Worm (Caenorhabditis elegans) whole organism, L1 larva: Measurements from ENCODE around the gene F42A6.2.

Experiments used
- F16B12.6 ChIP-seq: fragments of 150-350 bp; optimal IDR thresholded peaks from 2 replicates; lab custom pipeline; 2014; ENCODE audit warnings: missing biosample characterization, missing genetic modification characterization
- aha-1 ChIP-seq: fragments of 150-350 bp; optimal IDR thresholded peaks from 2 replicates; lab custom pipeline; 2014; ENCODE audit warnings: missing biosample characterization, missing genetic modification characterization
- alr-1 ChIP-seq: fragments of 200-800 bp; sonication (Bioruptor generic); optimal IDR thresholded peaks from 2 replicates; lab custom pipeline; 2018; ENCODE audit warnings: borderline replicate concordance, mild to moderate bottlenecking, missing genetic modification characterization, missing compliant biosample characterization
- aly-2 ChIP-seq: fragments of 150-350 bp; optimal IDR thresholded peaks from 2 replicates; lab custom pipeline; 2014; ENCODE audit warnings: missing biosample characterization, missing genetic modification characterization
- blmp-1 ChIP-seq: fragments of 150-350 bp; optimal IDR thresholded peaks from 2 replicates; lab custom pipeline; 2014; ENCODE audit warnings: missing biosample characterization, missing genetic modification characterization
- ceh-63 ChIP-seq: fragments of 200-800 bp; sonication (Bioruptor generic); optimal IDR thresholded peaks from 2 replicates; lab custom pipeline; 2018; ENCODE audit warnings: mild to moderate bottlenecking, missing genetic modification characterization, missing compliant biosample characterization
- ceh-88 ChIP-seq: fragments of 200-800 bp; sonication (Bioruptor generic); IDR thresholded peaks from 2 replicates; pipeline ENCODE4 v1.3.6; 2022; ENCODE audit warnings: missing genetic modification characterization, missing compliant biosample characterization
- efl-1 ChIP-seq, 4 experiments: fragments of 150-350 bp; optimal IDR thresholded peaks in 3 of 4; peaks in 1 of 4; 1 replicate in 1 of 4; 2 replicates in 3 of 4; lab custom pipeline; 2014; ENCODE audit warnings: missing biosample characterization in 2 of 4, missing genetic modification characterization in 2 of 4, missing genetic modification reagents in 2 of 4
- egl-13 ChIP-seq: sonication (generic microtip); optimal IDR thresholded peaks from 2 replicates; lab custom pipeline; 2016; ENCODE audit warnings: missing genotype, missing genetic modification reagents, missing genetic modification characterization, missing compliant biosample characterization
- egl-27 ChIP-seq, 2 experiments: fragments of 150-350 bp in 1 of 2; sonication (generic microtip); optimal IDR thresholded peaks; 3 replicates each; lab custom pipeline; 2017 to 2018; ENCODE audit warnings: missing biosample characterization in 2 of 2, missing genetic modification characterization in 2 of 2, missing genetic modification reagents in 2 of 2
- elt-2 ChIP-seq: sonication (generic microtip); optimal IDR thresholded peaks from 2 replicates; lab custom pipeline; 2016; ENCODE audit warnings: missing genetic modification characterization, mild to moderate bottlenecking, inconsistent platforms, missing compliant biosample characterization, missing genetic modification reagents
- elt-3 ChIP-seq, 6 experiments: fragments of 150-350 bp in 1 of 6; sonication (generic microtip); optimal IDR thresholded peaks; 2 replicates each; lab custom pipeline; 2017 to 2018; ENCODE audit warnings: missing biosample characterization in 6 of 6, missing genetic modification characterization in 6 of 6, inconsistent platforms in 1 of 6
- ets-5 ChIP-seq: fragments of 200-800 bp; sonication (Bioruptor generic); IDR thresholded peaks from 2 replicates; pipeline ENCODE4 v1.3.6; 2022; ENCODE audit warnings: missing genetic modification characterization, missing compliant biosample characterization
- fkh-8 ChIP-seq: sonication (generic microtip); optimal IDR thresholded peaks from 2 replicates; lab custom pipeline; 2016; ENCODE audit warnings: mild to moderate bottlenecking, missing genetic modification characterization, missing compliant biosample characterization
- hlh-17 ChIP-seq: fragments of 200-800 bp; sonication (Bioruptor generic); optimal IDR thresholded peaks from 2 replicates; lab custom pipeline; 2018; ENCODE audit warnings: missing genetic modification characterization, mild to moderate bottlenecking, missing compliant biosample characterization, moderate library complexity, borderline replicate concordance
- hpl-2 ChIP-seq: fragments of 150-350 bp; optimal IDR thresholded peaks from 2 replicates; lab custom pipeline; 2014; ENCODE audit warnings: missing biosample characterization, missing genetic modification reagents, missing genetic modification characterization
- irx-1 ChIP-seq: sonication (generic microtip); optimal IDR thresholded peaks from 2 replicates; lab custom pipeline; 2016; ENCODE audit warnings: missing genetic modification characterization, missing compliant biosample characterization
- isw-1 ChIP-seq: fragments of 200-800 bp; sonication (Bioruptor generic); IDR thresholded peaks from 2 replicates; pipeline ENCODE4 v1.3.6; 2022; ENCODE audit warnings: missing genetic modification characterization, missing compliant biosample characterization
- lin-13 ChIP-seq: fragments of 150-350 bp; optimal IDR thresholded peaks from 2 replicates; lab custom pipeline; 2014; ENCODE audit warnings: missing biosample characterization, missing genetic modification reagents, missing genetic modification characterization
- lin-15B ChIP-seq: fragments of 150-350 bp; sonication (generic microtip); optimal IDR thresholded peaks from 3 replicates; lab custom pipeline; 2014; ENCODE audit warnings: missing biosample characterization, missing genetic modification characterization
- lin-35 ChIP-seq, 2 experiments: fragments of 150-350 bp; optimal IDR thresholded peaks; 2 replicates each; lab custom pipeline; 2014; ENCODE audit warnings: missing biosample characterization in 2 of 2, missing genetic modification characterization in 2 of 2, missing genetic modification reagents in 2 of 2
- lin-39 ChIP-seq: fragments of 150-350 bp; optimal IDR thresholded peaks from 2 replicates; lab custom pipeline; 2014; ENCODE audit warnings: missing biosample characterization, missing genetic modification reagents, missing genetic modification characterization
- lir-3 ChIP-seq: sonication (generic microtip); optimal IDR thresholded peaks from 2 replicates; lab custom pipeline; 2016; ENCODE audit warnings: mild to moderate bottlenecking, missing genetic modification characterization, moderate library complexity, missing compliant biosample characterization; ENCODE audit not compliant: poor library complexity
- mab-9 ChIP-seq: fragments of 200-800 bp; sonication (Bioruptor generic); IDR thresholded peaks from 2 replicates; pipeline ENCODE4 v1.3.6; 2022; ENCODE audit warnings: missing genetic modification reagents, missing genetic modification characterization, missing compliant biosample characterization
- mdl-1 ChIP-seq, 2 experiments: fragments of 150-350 bp; optimal IDR thresholded peaks; 2 replicates each; lab custom pipeline; 2014 to 2017; ENCODE audit warnings: missing biosample characterization in 2 of 2, missing genetic modification characterization in 2 of 2, inconsistent platforms in 1 of 2
- mef-2 ChIP-seq: fragments of 150-350 bp; optimal IDR thresholded peaks from 2 replicates; lab custom pipeline; 2014; ENCODE audit warnings: missing biosample characterization, missing genetic modification characterization
- nhr-12 ChIP-seq: sonication (generic microtip); optimal IDR thresholded peaks from 2 replicates; lab custom pipeline; 2017; ENCODE audit warnings: missing biosample characterization, missing genetic modification characterization
- nhr-28 ChIP-seq: fragments of 150-350 bp; optimal IDR thresholded peaks from 2 replicates; lab custom pipeline; 2014; ENCODE audit warnings: missing biosample characterization, missing genetic modification characterization
- nhr-71 ChIP-seq: sonication (generic microtip); optimal IDR thresholded peaks from 2 replicates; lab custom pipeline; 2016; ENCODE audit warnings: mild to moderate bottlenecking, missing genetic modification characterization, moderate library complexity, missing compliant biosample characterization
- nhr-77 ChIP-seq: fragments of 150-350 bp; optimal IDR thresholded peaks from 2 replicates; lab custom pipeline; 2014; ENCODE audit warnings: missing biosample characterization, missing genetic modification characterization
- nhr-84 ChIP-seq: sonication (generic microtip); optimal IDR thresholded peaks from 2 replicates; lab custom pipeline; 2017; ENCODE audit warnings: missing biosample characterization, missing genetic modification characterization
- nhr-85 ChIP-seq: sonication (generic microtip); peaks from one replicate; lab custom pipeline; 2016; ENCODE audit warnings: missing genetic modification characterization, inconsistent platforms, missing compliant biosample characterization
- pag-3 ChIP-seq: sonication (generic microtip); optimal IDR thresholded peaks from 2 replicates; lab custom pipeline; 2017; ENCODE audit warnings: missing genetic modification characterization, mild to moderate bottlenecking, missing compliant biosample characterization, antibody characterized with exemption, borderline replicate concordance; ENCODE audit not compliant: insufficient read depth
- pqm-1 ChIP-seq: sonication (generic microtip); optimal IDR thresholded peaks from 3 replicates; lab custom pipeline; 2017; ENCODE audit warnings: missing biosample characterization, missing genetic modification characterization
- rnt-1 ChIP-seq: sonication (generic microtip); optimal IDR thresholded peaks from 2 replicates; lab custom pipeline; 2016; ENCODE audit warnings: mild to moderate bottlenecking, missing genetic modification characterization, moderate library complexity, missing compliant biosample characterization
- skn-1 ChIP-seq: fragments of 150-350 bp; optimal IDR thresholded peaks from 2 replicates; lab custom pipeline; 2014; ENCODE audit warnings: missing biosample characterization, missing genetic modification characterization
- snpc-4 ChIP-seq: fragments of 150-350 bp; optimal IDR thresholded peaks from 2 replicates; lab custom pipeline; 2014; ENCODE audit warnings: missing biosample characterization, missing genetic modification characterization
- sox-4 ChIP-seq: sonication (generic microtip); optimal IDR thresholded peaks from 2 replicates; lab custom pipeline; 2016; ENCODE audit warnings: missing genetic modification characterization, missing compliant biosample characterization
- sptf-1 ChIP-seq: fragments of 150-350 bp; optimal IDR thresholded peaks from 2 replicates; lab custom pipeline; 2014; ENCODE audit warnings: missing biosample characterization, missing genetic modification characterization
- swsn-7 ChIP-seq: sonication (generic microtip); optimal IDR thresholded peaks from 2 replicates; lab custom pipeline; 2016; ENCODE audit warnings: missing genetic modification characterization, missing compliant biosample characterization
- tbx-2 ChIP-seq: sonication (generic microtip); optimal IDR thresholded peaks from 2 replicates; lab custom pipeline; 2016; ENCODE audit warnings: missing genetic modification characterization, missing compliant biosample characterization
- unc-130 ChIP-seq: fragments of 150-350 bp; optimal IDR thresholded peaks from 2 replicates; lab custom pipeline; 2017; ENCODE audit warnings: missing biosample characterization, missing genetic modification characterization, inconsistent platforms
- unc-30 ChIP-seq: sonication (generic microtip); optimal IDR thresholded peaks from 2 replicates; lab custom pipeline; 2017; ENCODE audit warnings: missing biosample characterization, missing genetic modification characterization
- unc-62 ChIP-seq: fragments of 150-350 bp; optimal IDR thresholded peaks from 2 replicates; lab custom pipeline; 2014; ENCODE audit warnings: missing biosample characterization, missing genetic modification reagents, missing genetic modification characterization
- unc-86 ChIP-seq: sonication (generic microtip); optimal IDR thresholded peaks from 2 replicates; lab custom pipeline; 2016; ENCODE audit warnings: missing genetic modification characterization, missing compliant biosample characterization
- unc-98 ChIP-seq: fragments of 200-800 bp; sonication (Bioruptor generic); IDR thresholded peaks from 2 replicates; pipeline ENCODE4 v1.3.6; 2022; ENCODE audit warnings: missing genetic modification characterization, missing compliant biosample characterization
- vab-15 ChIP-seq: sonication (generic microtip); optimal IDR thresholded peaks from 2 replicates; lab custom pipeline; 2017; ENCODE audit warnings: missing genotype, mild to moderate bottlenecking, missing genetic modification characterization, missing compliant biosample characterization
- zag-1 ChIP-seq: fragments of 150-350 bp; optimal IDR thresholded peaks from 2 replicates; lab custom pipeline; 2014; ENCODE audit warnings: missing biosample characterization, missing genetic modification characterization
- zip-4 ChIP-seq: fragments of 200-800 bp; sonication (Bioruptor generic); optimal IDR thresholded peaks from 2 replicates; lab custom pipeline; 2018; ENCODE audit warnings: mild to moderate bottlenecking, missing genetic modification characterization, moderate library complexity, missing compliant biosample characterization
- ztf-4 ChIP-seq: fragments of 150-350 bp; optimal IDR thresholded peaks from 2 replicates; lab custom pipeline; 2014; ENCODE audit warnings: missing biosample characterization, missing genetic modification characterization

The F42A6.2 gene

ce11 chrIV:3311243-3311642, 30.0 kb upstream of the F42A6.2 start, which contains the start of gene zip-11 (continued):
- TF ChIP-seq ceh-63 (GFP tag; lab: Kevin White, UChicago), result no peak
- TF ChIP-seq lin-39 (tag; lab: Kevin White, UChicago), result no peak
- TF ChIP-seq mef-2 (tag; lab: Kevin White, UChicago), result no peak
- no peak for TF ChIP-seq lir-3 (tag; lab: Kevin White, UChicago)
- TF ChIP-seq mdl-1 (tag; optimal IDR thresholded peaks at IDR 0.05; lab: Kevin White, UChicago), result peak in 1 of 2 experiments; percentile 17
- TF ChIP-seq efl-1 (optimal IDR thresholded peaks at IDR 0.05; lab: Kevin White, UChicago), result peak; percentile 69 to 79
- peak; percentile 59 to 96 for TF ChIP-seq efl-1 (GFP tag; optimal IDR thresholded peaks at IDR 0.05 in 1 of 2; lab: Kevin White, UChicago)
- TF ChIP-seq F16B12.6 (tag; lab: Kevin White, UChicago), result peak; percentile 40
- TF ChIP-seq lin-35 (GFP tag; optimal IDR thresholded peaks at IDR 0.05; lab: Kevin White, UChicago), result peak; percentile 35 to 47
- no peak for TF ChIP-seq elt-2 (tag; lab: Kevin White, UChicago)
- TF ChIP-seq nhr-71 (tag; lab: Kevin White, UChicago), result peak; percentile 84
- TF ChIP-seq pag-3 (tag; lab: Kevin White, UChicago), result no peak
- peak; percentile 72 for TF ChIP-seq tbx-2 (tag; lab: Kevin White, UChicago)
- TF ChIP-seq vab-15 (tag; lab: Kevin White, UChicago), result no peak
- TF ChIP-seq lin-13 (GFP tag; lab: Kevin White, UChicago), result no peak
- no peak for TF ChIP-seq zag-1
- TF ChIP-seq pqm-1 (tag; lab: Kevin White, UChicago), result no peak
- peak; percentile 33 for TF ChIP-seq irx-1 (tag; lab: Kevin White, UChicago)
- peak; percentile 12 for TF ChIP-seq fkh-8
- no peak for TF ChIP-seq aly-2
- no peak for TF ChIP-seq alr-1 (tag; lab: Kevin White, UChicago)
- TF ChIP-seq unc-86, result peak; percentile 22
- TF ChIP-seq elt-3 (tag; optimal IDR thresholded peaks at IDR 0.05; lab: Kevin White, UChicago), result peak in 2 of 6 experiments; percentile 34 to 39
- TF ChIP-seq nhr-77 (tag; lab: Kevin White, UChicago), result peak; percentile 16
- TF ChIP-seq unc-30 (tag; lab: Kevin White, UChicago), result no peak
- no peak for TF ChIP-seq ets-5 (GFP tag; lab: Robert Waterston, UW)
- TF ChIP-seq lin-15B (tag; lab: Kevin White, UChicago), result no peak
- no peak for TF ChIP-seq sptf-1 (tag; lab: Kevin White, UChicago)
- peak; percentile 62 for TF ChIP-seq nhr-85 (tag; lab: Kevin White, UChicago)
- TF ChIP-seq unc-98 (GFP tag; lab: Robert Waterston, UW), result peak; percentile 28; the same call in 1 of the 2 replicates
- TF ChIP-seq egl-13 (tag; lab: Kevin White, UChicago), result no peak
- peak; percentile 10 for TF ChIP-seq snpc-4 (tag; lab: Kevin White, UChicago)
- TF ChIP-seq rnt-1, result peak; percentile 91
- TF ChIP-seq nhr-28, result no peak
- TF ChIP-seq blmp-1, result peak; percentile 68
- TF ChIP-seq swsn-7 (tag; lab: Kevin White, UChicago), result peak; percentile 63
- no peak for TF ChIP-seq hlh-17 (GFP tag; lab: Kevin White, UChicago)
- peak; percentile 9 for TF ChIP-seq skn-1 (tag; lab: Kevin White, UChicago)
- TF ChIP-seq isw-1 (GFP tag; lab: Robert Waterston, UW), result peak; percentile 34
- no peak for TF ChIP-seq mab-9
- TF ChIP-seq ztf-4, result no peak
- TF ChIP-seq sox-4 (tag; lab: Kevin White, UChicago), result no peak
- no peak for TF ChIP-seq zip-4 (GFP tag; lab: Kevin White, UChicago)
- TF ChIP-seq egl-27 (tag; optimal IDR thresholded peaks at IDR 0.05; lab: Kevin White, UChicago), result no peak
- no peak for TF ChIP-seq aha-1
- TF ChIP-seq unc-62 (GFP tag; lab: Kevin White, UChicago), result no peak
- TF ChIP-seq nhr-84 (tag; lab: Kevin White, UChicago), result no peak
- no peak for TF ChIP-seq unc-130 (tag; lab: Kevin White, UChicago)
- TF ChIP-seq hpl-2 (GFP tag; lab: Kevin White, UChicago), result no peak
- no peak for TF ChIP-seq ceh-88
- no peak for TF ChIP-seq nhr-12
